Fruit fly (Drosophila melanogaster) whole organism, pupa: ENCODE data around the gene LManIV.

Source experiments
- CG10348 ChIP-seq: fragments of 200-800 bp; sonication (Bioruptor generic); IDR thresholded peaks from 2 replicates; pipeline ENCODE4 v1.3.6; 2022; ENCODE audit warnings: missing biosample characterization, missing genetic modification characterization
- CG12605 ChIP-seq: fragments of 200-800 bp; sonication (Bioruptor generic); IDR thresholded peaks from 2 replicates; pipeline ENCODE4 v1.3.6; 2022; ENCODE audit warnings: missing biosample characterization, missing genetic modification characterization
- CG13204 ChIP-seq: fragments of 200-800 bp; sonication (Bioruptor generic); optimal IDR thresholded peaks from 2 replicates; lab custom pipeline; 2018; ENCODE audit warnings: missing biosample characterization, mild to moderate bottlenecking, missing genetic modification characterization, moderate library complexity
- CG14655 ChIP-seq: fragments of 200-800 bp; sonication (Bioruptor generic); optimal IDR thresholded peaks from 3 replicates; lab custom pipeline; 2017; ENCODE audit warnings: mild to moderate bottlenecking, missing biosample characterization, missing genetic modification reagents, missing genetic modification characterization
- CG15710 ChIP-seq: fragments of 200-800 bp; sonication (Bioruptor generic); optimal IDR thresholded peaks from 2 replicates; lab custom pipeline; 2018; ENCODE audit warnings: missing biosample characterization, mild to moderate bottlenecking, missing genetic modification characterization, moderate library complexity
- CG17806 ChIP-seq: fragments of 200-800 bp; sonication (Bioruptor generic); optimal IDR thresholded peaks from 2 replicates; lab custom pipeline; 2018; ENCODE audit warnings: missing biosample characterization, mild to moderate bottlenecking, missing genetic modification characterization, moderate library complexity
- CG32121 ChIP-seq: fragments of 200-800 bp; sonication (Bioruptor generic); IDR thresholded peaks from 2 replicates; pipeline ENCODE4 v1.3.6; 2022; ENCODE audit warnings: missing biosample characterization, missing genetic modification characterization
- CG34367 ChIP-seq: fragments of 200-800 bp; sonication (Bioruptor generic); optimal IDR thresholded peaks from 2 replicates; lab custom pipeline; 2018; ENCODE audit warnings: missing biosample characterization, mild to moderate bottlenecking, missing genetic modification characterization
- CG4496 ChIP-seq: fragments of 200-800 bp; sonication (Bioruptor generic); IDR thresholded peaks from 3 replicates; pipeline ENCODE4 v1.3.6; 2022; ENCODE audit warnings: missing biosample characterization, missing genetic modification characterization
- CG8159 ChIP-seq: fragments of 200-800 bp; sonication (Bioruptor generic); optimal IDR thresholded peaks from 3 replicates; lab custom pipeline; 2018; ENCODE audit warnings: missing biosample characterization, mild to moderate bottlenecking, missing genetic modification characterization, moderate library complexity
- CG8301 ChIP-seq: fragments of 200-800 bp; sonication (Bioruptor generic); optimal IDR thresholded peaks from 2 replicates; lab custom pipeline; 2018; ENCODE audit warnings: missing biosample characterization, mild to moderate bottlenecking, missing genetic modification characterization
- CG9948 ChIP-seq: fragments of 200-800 bp; sonication (Bioruptor generic); optimal IDR thresholded peaks from 2 replicates; lab custom pipeline; 2018; ENCODE audit warnings: missing biosample characterization, mild to moderate bottlenecking, missing genetic modification characterization, moderate library complexity
- D1 ChIP-seq: fragments of 200-800 bp; sonication (Bioruptor generic); optimal IDR thresholded peaks from 2 replicates; lab custom pipeline; 2018; ENCODE audit warnings: missing biosample characterization, mild to moderate bottlenecking, missing genetic modification characterization, moderate library complexity
- EcR ChIP-seq: fragments of 200-800 bp; sonication (Bioruptor generic); optimal IDR thresholded peaks from 3 replicates; lab custom pipeline; 2019; ENCODE audit warnings: missing biosample characterization, missing genetic modification characterization, mild to moderate bottlenecking, moderate library complexity, missing genetic modification reagents
- Ets98B ChIP-seq: fragments of 200-800 bp; sonication (Bioruptor generic); IDR thresholded peaks from 2 replicates; pipeline ENCODE4 v1.3.6; 2022; ENCODE audit warnings: missing biosample characterization, missing genetic modification characterization
- Pif1A ChIP-seq: fragments of 200-800 bp; sonication (Bioruptor generic); optimal IDR thresholded peaks from 3 replicates; lab custom pipeline; 2016; ENCODE audit warnings: missing biosample characterization, missing genetic modification characterization
- Pif1B ChIP-seq: fragments of 200-800 bp; sonication (Bioruptor generic); optimal IDR thresholded peaks from 3 replicates; lab custom pipeline; 2016; ENCODE audit warnings: missing biosample characterization, missing genetic modification characterization
- Snoo ChIP-seq: fragments of 200-800 bp; sonication (Bioruptor generic); optimal IDR thresholded peaks from 3 replicates; lab custom pipeline; 2017; ENCODE audit warnings: missing biosample characterization, mild to moderate bottlenecking, missing genetic modification characterization, inconsistent platforms
- fd96Ca ChIP-seq: fragments of 200-800 bp; sonication (Bioruptor generic); IDR thresholded peaks from 3 replicates; pipeline ENCODE4 v1.3.6; 2022; ENCODE audit warnings: missing biosample characterization, missing genetic modification characterization
- gl ChIP-seq: fragments of 200-800 bp; sonication (Bioruptor generic); optimal IDR thresholded peaks from 2 replicates; lab custom pipeline; 2018; ENCODE audit warnings: missing biosample characterization, mild to moderate bottlenecking, missing genetic modification characterization
- rn ChIP-seq: fragments of 200-800 bp; sonication (Bioruptor generic); IDR thresholded peaks from 2 replicates; pipeline ENCODE4 v1.3.6; 2022; ENCODE audit warnings: missing biosample characterization, missing genetic modification characterization

Gene LManIV

DNA sequence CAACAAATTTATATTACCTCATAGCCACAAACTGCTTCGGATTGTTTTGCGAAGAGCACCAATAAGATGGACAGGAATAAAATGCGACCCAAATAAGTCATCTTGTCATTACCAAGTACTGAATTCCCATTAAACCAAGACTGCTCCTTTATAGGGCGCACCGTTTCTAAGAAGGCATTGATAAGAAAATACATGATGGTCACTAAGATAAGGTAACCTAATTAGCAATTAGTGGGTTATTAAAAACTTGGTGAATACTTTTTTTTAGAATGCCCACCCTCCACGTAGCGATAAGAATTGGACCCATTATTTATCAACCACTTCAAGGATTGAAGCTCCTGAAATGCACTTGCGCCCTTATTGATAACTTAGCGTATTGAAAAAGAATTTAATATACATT, at the start of gene LManIV:
TSS of gene LManIV (minus strand) at position 101 of the 400 bp plus-strand sequence.
- TF ChIP-seq CG32121 (GFP tag; lab: Robert Waterston, UW) (no peak), fd96Ca (GFP tag; lab: Robert Waterston, UW) (no peak), CG8301 (tag; lab: Kevin White, UChicago) (no peak), CG4496 (GFP tag; lab: Robert Waterston, UW) (no peak), CG12605 (GFP tag; lab: Robert Waterston, UW) (no peak), CG34367 (tag; lab: Kevin White, UChicago) (no peak), CG10348 (GFP tag; lab: Robert Waterston, UW) (no peak), CG13204 (GFP tag; lab: Kevin White, UChicago) (no peak), CG14655 (GFP tag; lab: Kevin White, UChicago) (no peak), EcR (no peak), CG8159 (tag; lab: Kevin White, UChicago) (no peak)

- no peak for TF ChIP-seq Pif1A
- TF ChIP-seq CG4496 (GFP tag; lab: Robert Waterston, UW) = no peak
- no peak for TF ChIP-seq CG8159 (tag; lab: Kevin White, UChicago)
- TF ChIP-seq CG32121 (GFP tag; lab: Robert Waterston, UW) = no peak
- TF ChIP-seq CG17806 (tag; lab: Kevin White, UChicago) = no peak
- no peak for TF ChIP-seq fd96Ca (GFP tag; lab: Robert Waterston, UW)
- no peak for TF ChIP-seq CG10348 (GFP tag; lab: Robert Waterston, UW)
- TF ChIP-seq CG9948 = no peak
- TF ChIP-seq Pif1B (GFP tag; lab: Kevin White, UChicago) = no peak
- TF ChIP-seq CG15710 (tag; lab: Kevin White, UChicago) = no peak
- TF ChIP-seq CG12605 (GFP tag; lab: Robert Waterston, UW) = no peak
- TF ChIP-seq, all 21 proteins: peak for 0
These were observed 48.4 kb upstream of the LManIV start for dm6 chr2L:8820539-8820938.

- TF ChIP-seq CG13204 (GFP tag; lab: Kevin White, UChicago) (no peak), CG4496 (GFP tag; lab: Robert Waterston, UW) (no peak), D1 (tag; lab: Kevin White, UChicago) (no peak), CG12605 (GFP tag; lab: Robert Waterston, UW) (no peak), fd96Ca (GFP tag; lab: Robert Waterston, UW) (no peak), Snoo (tag; lab: Kevin White, UChicago) (no peak), EcR (no peak), rn (GFP tag; lab: Robert Waterston, UW) (no peak), CG8159 (tag; lab: Kevin White, UChicago) (no peak)
These were observed 45.2 kb upstream of the LManIV start for dm6 chr2L:8817343-8817742.

- no peak for TF ChIP-seq CG13204 (GFP tag; lab: Kevin White, UChicago)
These were observed 37.7 kb upstream of the LManIV start for dm6 chr2L:8809812-8810211.

- TF ChIP-seq CG13204 (GFP tag; lab: Kevin White, UChicago) (no peak), CG14655 (GFP tag; lab: Kevin White, UChicago) (no peak), EcR (no peak), Pif1A (no peak), CG17806 (tag; lab: Kevin White, UChicago) (no peak), CG12605 (GFP tag; lab: Robert Waterston, UW) (no peak), CG8301 (tag; lab: Kevin White, UChicago) (no peak), rn (GFP tag; lab: Robert Waterston, UW) (no peak), CG9948 (no peak), CG15710 (tag; lab: Kevin White, UChicago) (no peak), gl (no peak), CG32121 (GFP tag; lab: Robert Waterston, UW) (no peak), D1 (tag; lab: Kevin White, UChicago) (no peak), Ets98B (GFP tag; lab: Robert Waterston, UW) (no peak)
These were observed 32.0 kb upstream of the LManIV start for dm6 chr2L:8804128-8804527.

- no peak for TF ChIP-seq CG9948
- TF ChIP-seq CG8159 (tag; lab: Kevin White, UChicago) = no peak
- no peak for TF ChIP-seq CG32121 (GFP tag; lab: Robert Waterston, UW)
- TF ChIP-seq Ets98B (GFP tag; lab: Robert Waterston, UW) = no peak
- no peak for TF ChIP-seq CG34367 (tag; lab: Kevin White, UChicago)
- TF ChIP-seq CG10348 (GFP tag; lab: Robert Waterston, UW) = no peak
- TF ChIP-seq CG8301 (tag; lab: Kevin White, UChicago) = no peak
These were observed 26.9 kb upstream of the LManIV start for dm6 chr2L:8799009-8799408.

- no peak for TF ChIP-seq fd96Ca (GFP tag; lab: Robert Waterston, UW)
- TF ChIP-seq CG4496 (GFP tag; lab: Robert Waterston, UW) = no peak
- no peak for TF ChIP-seq Snoo (tag; lab: Kevin White, UChicago)
- TF ChIP-seq gl = no peak
- TF ChIP-seq CG15710 (tag; lab: Kevin White, UChicago) = no peak
- TF ChIP-seq CG9948 = no peak
- no peak for TF ChIP-seq CG13204 (GFP tag; lab: Kevin White, UChicago)
- TF ChIP-seq CG8159 (tag; lab: Kevin White, UChicago) = no peak
- no peak for TF ChIP-seq CG17806 (tag; lab: Kevin White, UChicago)
- TF ChIP-seq CG14655 (GFP tag; lab: Kevin White, UChicago) = no peak
- no peak for TF ChIP-seq D1 (tag; lab: Kevin White, UChicago)
- no peak for TF ChIP-seq CG34367 (tag; lab: Kevin White, UChicago)
- TF ChIP-seq Pif1B (GFP tag; lab: Kevin White, UChicago) = no peak
- no peak for TF ChIP-seq CG8301 (tag; lab: Kevin White, UChicago)
- TF ChIP-seq CG32121 (GFP tag; lab: Robert Waterston, UW) = no peak
- TF ChIP-seq rn (GFP tag; lab: Robert Waterston, UW) = no peak
- no peak for TF ChIP-seq CG12605 (GFP tag; lab: Robert Waterston, UW)
- no peak for TF ChIP-seq Ets98B (GFP tag; lab: Robert Waterston, UW)
- TF ChIP-seq EcR = no peak
These were observed 22.0 kb upstream of the LManIV start for dm6 chr2L:8794151-8794550.
